Fruit fly (Drosophila melanogaster) whole organism, embryonic: ENCODE data around the gene Bicra.

Source experiments
- Abd-B ChIP-seq: fragments of 200-800 bp; sonication (Bioruptor generic); optimal IDR thresholded peaks from 2 replicates; lab custom pipeline; 2018; ENCODE audit warnings: missing biosample characterization, mild to moderate bottlenecking, missing genetic modification characterization, moderate library complexity
- Adf1 ChIP-seq: fragments of 200-800 bp; sonication (Bioruptor generic); IDR thresholded peaks from 2 replicates; pipeline ENCODE4 v1.3.6; 2022; ENCODE audit warnings: missing biosample characterization, missing genetic modification characterization
- Aef1 ChIP-seq: fragments of 200-800 bp; sonication (Bioruptor generic); IDR thresholded peaks from 3 replicates; pipeline ENCODE4 v1.3.6; 2022; ENCODE audit warnings: missing biosample characterization, missing genetic modification characterization
- CG10274 ChIP-seq: fragments of 200-800 bp; sonication (Bioruptor generic); optimal IDR thresholded peaks from 3 replicates; lab custom pipeline; 2017; ENCODE audit warnings: missing biosample characterization, mild to moderate bottlenecking, missing genetic modification characterization
- CG1647 ChIP-seq: fragments of 200-800 bp; sonication (Bioruptor generic); optimal IDR thresholded peaks from 3 replicates; lab custom pipeline; 2016; ENCODE audit warnings: missing biosample characterization, missing genetic modification characterization
- CG17361 ChIP-seq: fragments of 200-800 bp; sonication (Bioruptor generic); IDR thresholded peaks from 3 replicates; pipeline ENCODE4 v1.3.6; 2022; ENCODE audit warnings: missing biosample characterization, missing genetic modification characterization
- CG17829 ChIP-seq: fragments of 200-800 bp; optimal IDR thresholded peaks from 2 replicates; lab custom pipeline; 2019; ENCODE audit warnings: missing biosample characterization, mild to moderate bottlenecking, missing genetic modification characterization, moderate library complexity
- CG17912 ChIP-seq: fragments of 200-800 bp; sonication (Bioruptor generic); optimal IDR thresholded peaks from 2 replicates; lab custom pipeline; 2018; ENCODE audit warnings: missing biosample characterization, mild to moderate bottlenecking, missing genetic modification characterization
- CG18476 ChIP-seq: fragments of 200-800 bp; sonication (Bioruptor generic); optimal IDR thresholded peaks from 2 replicates; lab custom pipeline; 2016; ENCODE audit warnings: missing biosample characterization, mild to moderate bottlenecking, missing genetic modification characterization
- CG34224 ChIP-seq: fragments of 200-800 bp; sonication (Bioruptor generic); IDR thresholded peaks from 3 replicates; pipeline ENCODE4 v1.3.6; 2022; ENCODE audit warnings: missing biosample characterization, missing genetic modification characterization; ENCODE audit not compliant: partially characterized antibody
- CG6683 ChIP-seq: fragments of 200-800 bp; sonication (Bioruptor generic); optimal IDR thresholded peaks from 2 replicates; lab custom pipeline; 2017; ENCODE audit warnings: missing biosample characterization, mild to moderate bottlenecking, missing genetic modification characterization, missing genetic modification reagents
- CG6689 ChIP-seq: fragments of 200-800 bp; sonication (Bioruptor generic); IDR thresholded peaks from 2 replicates; pipeline ENCODE4 v1.3.6; 2022; ENCODE audit warnings: missing biosample characterization, missing genetic modification characterization
- CG6813 ChIP-seq: fragments of 200-800 bp; sonication (Bioruptor generic); optimal IDR thresholded peaks from 2 replicates; lab custom pipeline; 2017; ENCODE audit warnings: missing biosample characterization, missing genetic modification characterization, mild to moderate bottlenecking, moderate library complexity, missing genetic modification reagents
- CG8089 ChIP-seq: fragments of 200-800 bp; sonication (Bioruptor generic); optimal IDR thresholded peaks from 3 replicates; lab custom pipeline; 2016; ENCODE audit warnings: missing biosample characterization, missing genetic modification characterization
- CG9797 ChIP-seq: fragments of 200-800 bp; sonication (Bioruptor generic); optimal IDR thresholded peaks from 3 replicates; lab custom pipeline; 2018; ENCODE audit warnings: missing biosample characterization, mild to moderate bottlenecking, missing genetic modification characterization
- CG9876 ChIP-seq: fragments of 200-800 bp; sonication (Bioruptor generic); optimal IDR thresholded peaks from 2 replicates; lab custom pipeline; 2016; ENCODE audit warnings: missing biosample characterization, missing genetic modification characterization
- CTCF ChIP-seq: fragments of 200-800 bp; sonication (Bioruptor generic); optimal IDR thresholded peaks from 2 replicates; lab custom pipeline; 2017; ENCODE audit warnings: missing biosample characterization, mild to moderate bottlenecking, missing genetic modification characterization, moderate library complexity
- E2f1 ChIP-seq: fragments of 200-800 bp; sonication (Bioruptor generic); IDR thresholded peaks from 2 replicates; pipeline ENCODE4 v1.3.6; 2022; ENCODE audit warnings: missing biosample characterization, missing genetic modification characterization
- H15 ChIP-seq: fragments of 200-800 bp; sonication (Bioruptor generic); IDR thresholded peaks from 3 replicates; pipeline ENCODE4 v1.3.6; 2022; ENCODE audit warnings: missing biosample characterization, missing genetic modification characterization
- HLH4C ChIP-seq: fragments of 200-800 bp; sonication (Bioruptor generic); IDR thresholded peaks from 3 replicates; pipeline ENCODE4 v1.3.6; 2022; ENCODE audit warnings: missing biosample characterization, missing genetic modification characterization; ENCODE audit not compliant: partially characterized antibody
- Jarid2 ChIP-seq: fragments of 200-800 bp; sonication (Bioruptor generic); optimal IDR thresholded peaks from 3 replicates; lab custom pipeline; 2017; ENCODE audit warnings: mild to moderate bottlenecking, missing biosample characterization, missing genetic modification reagents, missing genetic modification characterization
- Meics ChIP-seq: fragments of 200-800 bp; sonication (Bioruptor generic); optimal IDR thresholded peaks from 2 replicates; lab custom pipeline; 2017; ENCODE audit warnings: missing biosample characterization, mild to moderate bottlenecking, missing genetic modification characterization
- NC2β ChIP-seq: fragments of 200-800 bp; sonication (Bioruptor generic); optimal IDR thresholded peaks from 2 replicates; lab custom pipeline; 2016; ENCODE audit warnings: missing biosample characterization, missing genetic modification characterization
- NK7.1 ChIP-seq: fragments of 200-800 bp; sonication (Bioruptor generic); optimal IDR thresholded peaks from 3 replicates; lab custom pipeline; 2016; ENCODE audit warnings: missing biosample characterization, missing genetic modification characterization
- Oaz ChIP-seq: fragments of 200-800 bp; sonication (Bioruptor generic); IDR thresholded peaks from 2 replicates; pipeline ENCODE4 v1.3.6; 2022; ENCODE audit warnings: missing biosample characterization, missing genetic modification characterization
- PHDP ChIP-seq: fragments of 200-800 bp; sonication (Bioruptor generic); optimal IDR thresholded peaks from 3 replicates; lab custom pipeline; 2018; ENCODE audit warnings: missing biosample characterization, mild to moderate bottlenecking, missing genetic modification characterization, moderate library complexity
- Scr ChIP-seq: fragments of 200-800 bp; sonication (Bioruptor generic); IDR thresholded peaks from 2 replicates; pipeline ENCODE4 v1.3.6; 2022; ENCODE audit warnings: missing biosample characterization, missing genetic modification characterization; ENCODE audit not compliant: partially characterized antibody
- Six4 ChIP-seq: fragments of 200-800 bp; sonication (Bioruptor generic); optimal IDR thresholded peaks from 2 replicates; lab custom pipeline; 2016; ENCODE audit warnings: missing biosample characterization, missing genetic modification characterization
- Sry-δ ChIP-seq: fragments of 200-800 bp; sonication (Bioruptor generic); optimal IDR thresholded peaks from 2 replicates; lab custom pipeline; 2016; ENCODE audit warnings: missing biosample characterization, missing genetic modification characterization
- Usf ChIP-seq: fragments of 200-800 bp; sonication (Bioruptor generic); optimal IDR thresholded peaks from 2 replicates; lab custom pipeline; 2017; ENCODE audit warnings: missing genotype, missing biosample characterization, missing genetic modification characterization
- cato ChIP-seq: fragments of 200-800 bp; sonication (Bioruptor generic); optimal IDR thresholded peaks from 2 replicates; lab custom pipeline; 2016; ENCODE audit warnings: missing biosample characterization, missing genetic modification characterization, borderline replicate concordance
- dysf ChIP-seq: fragments of 200-800 bp; sonication (Bioruptor generic); IDR thresholded peaks from 3 replicates; pipeline ENCODE4 v1.3.6; 2022; ENCODE audit warnings: missing biosample characterization, missing genetic modification characterization
- en ChIP-seq: fragments of 200-800 bp; sonication (Bioruptor generic); optimal IDR thresholded peaks from 2 replicates; lab custom pipeline; 2016; ENCODE audit warnings: missing biosample characterization, missing genetic modification characterization
- esg ChIP-seq: fragments of 200-800 bp; sonication (Bioruptor generic); conservative IDR thresholded peaks from 2 replicates; pipeline ENCODE4 v1.3.6; 2022; ENCODE audit warnings: missing biosample characterization, missing genetic modification characterization
- gcm ChIP-seq: fragments of 200-800 bp; sonication (Bioruptor generic); optimal IDR thresholded peaks from 2 replicates; lab custom pipeline; 2019; ENCODE audit warnings: missing biosample characterization, mild to moderate bottlenecking, missing genetic modification characterization, moderate library complexity
- grn ChIP-seq: fragments of 200-800 bp; sonication (Bioruptor generic); optimal IDR thresholded peaks from 3 replicates; lab custom pipeline; 2017; ENCODE audit warnings: missing biosample characterization, missing genetic modification characterization
- gt ChIP-seq: fragments of 200-800 bp; sonication (Bioruptor generic); IDR thresholded peaks from 2 replicates; pipeline ENCODE4 v1.3.6; 2022; ENCODE audit warnings: missing biosample characterization, missing genetic modification characterization
- jing ChIP-seq: fragments of 200-800 bp; sonication (Bioruptor generic); optimal IDR thresholded peaks from 2 replicates; lab custom pipeline; 2018; ENCODE audit warnings: missing biosample characterization, mild to moderate bottlenecking, missing genetic modification characterization
- jumu ChIP-seq: fragments of 200-800 bp; sonication (Bioruptor generic); optimal IDR thresholded peaks from 3 replicates; lab custom pipeline; 2016; ENCODE audit warnings: missing biosample characterization, missing genetic modification characterization
- lilli ChIP-seq: fragments of 200-800 bp; sonication (Bioruptor generic); optimal IDR thresholded peaks from 3 replicates; lab custom pipeline; 2016; ENCODE audit warnings: missing biosample characterization, missing genetic modification characterization
- lov ChIP-seq, 2 experiments: fragments of 200-800 bp in 1 of 2; fragments of >200 bp in 1 of 2; sonication (Bioruptor generic) in 1 of 2; IDR thresholded peaks in 1 of 2; optimal IDR thresholded peaks in 1 of 2; 2 replicates in 1 of 2; 3 replicates in 1 of 2; pipeline versions ENCODE4 v1.3.6 to Lab custom; 2017 to 2022; ENCODE audit warnings: missing biosample characterization in 1 of 2, missing genetic modification characterization in 1 of 2
- mirr ChIP-seq: fragments of 200-800 bp; sonication (Bioruptor generic); optimal IDR thresholded peaks from 3 replicates; lab custom pipeline; 2018; ENCODE audit warnings: missing biosample characterization, mild to moderate bottlenecking, missing genetic modification characterization
- nerfin-1 ChIP-seq: fragments of 200-800 bp; sonication (Bioruptor generic); optimal IDR thresholded peaks from 3 replicates; lab custom pipeline; 2019; ENCODE audit warnings: missing biosample characterization, mild to moderate bottlenecking, missing genetic modification characterization, moderate library complexity
- peb ChIP-seq: fragments of 200-800 bp; sonication (Bioruptor generic); IDR thresholded peaks from 2 replicates; pipeline ENCODE4 v1.3.6; 2022; ENCODE audit warnings: missing biosample characterization, missing genetic modification characterization
- phol ChIP-seq: fragments of 200-800 bp; sonication (Bioruptor generic); optimal IDR thresholded peaks from 3 replicates; lab custom pipeline; 2018; ENCODE audit warnings: missing biosample characterization, mild to moderate bottlenecking, missing genetic modification characterization, moderate library complexity
- ranshi ChIP-seq: fragments of 200-800 bp; sonication (Bioruptor generic); IDR thresholded peaks from 2 replicates; pipeline ENCODE4 v1.3.6; 2022; ENCODE audit warnings: missing biosample characterization, missing genetic modification characterization
- shn ChIP-seq: fragments of 200-800 bp; sonication (Bioruptor generic); optimal IDR thresholded peaks from 3 replicates; lab custom pipeline; 2016; ENCODE audit warnings: missing biosample characterization, missing genetic modification characterization
- sisA ChIP-seq: fragments of 200-800 bp; sonication (Bioruptor generic); IDR thresholded peaks from 2 replicates; pipeline ENCODE4 v1.3.6; 2022; ENCODE audit warnings: missing biosample characterization, missing genetic modification characterization
- sug ChIP-seq: fragments of 200-800 bp; optimal IDR thresholded peaks from 2 replicates; lab custom pipeline; 2019; ENCODE audit warnings: missing biosample characterization, mild to moderate bottlenecking, missing genetic modification characterization, moderate library complexity
- vfl ChIP-seq: fragments of 200-800 bp; sonication (Bioruptor generic); optimal IDR thresholded peaks from 2 replicates; lab custom pipeline; 2016; ENCODE audit warnings: missing biosample characterization, missing genetic modification characterization

Gene Bicra

DNA sequence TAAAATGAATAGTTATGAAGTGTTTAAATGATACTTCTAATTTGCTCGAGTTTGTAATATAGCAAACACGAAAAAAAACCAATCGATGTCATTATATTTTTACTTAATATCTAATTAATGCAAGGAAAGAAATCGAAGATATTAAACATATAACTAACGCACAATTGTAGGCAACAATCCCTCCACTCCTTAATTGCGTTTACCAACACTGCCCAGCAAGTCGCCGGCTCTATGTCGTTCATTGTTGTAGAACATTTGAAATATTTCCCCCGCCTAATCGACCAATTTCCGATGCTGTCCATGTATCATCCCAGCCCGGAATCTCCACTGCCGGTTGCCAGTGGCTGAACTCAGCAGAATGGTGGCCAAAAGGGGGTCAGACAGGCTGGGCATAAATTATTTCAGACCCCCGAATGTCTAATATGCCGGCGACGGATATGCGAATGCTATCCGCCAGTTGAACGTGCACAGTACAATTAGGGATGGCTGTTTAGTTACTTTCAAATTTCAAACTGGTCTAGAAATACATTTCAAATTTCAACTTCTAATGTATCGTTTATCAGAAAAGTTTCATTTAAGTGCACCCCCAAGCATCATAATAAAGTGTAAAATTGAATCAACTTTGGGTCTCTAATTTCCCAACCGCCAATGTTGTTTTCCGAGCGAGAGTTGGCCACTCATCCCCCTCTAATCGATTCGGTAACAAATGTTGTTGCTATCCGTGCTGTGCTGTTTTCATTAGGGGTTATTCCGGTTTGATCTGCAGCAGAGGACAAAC is 5.8 kb downstream of the Bicra start (continued):
- TF ChIP-seq CTCF (GFP tag; lab: Kevin White, UChicago), result no peak
- TF ChIP-seq Usf (GFP tag; lab: Kevin White, UChicago), result no peak
- TF ChIP-seq esg (GFP tag; lab: Robert Waterston, UW), result peak; percentile 40
- TF ChIP-seq gt (GFP tag; lab: Robert Waterston, UW), result no peak
- TF ChIP-seq Scr (GFP tag; lab: Robert Waterston, UW), result no peak; the same call in 1 of the 2 replicates
- TF ChIP-seq CG34224 (GFP tag; lab: Robert Waterston, UW), result no peak
- TF ChIP-seq Sry-δ (GFP tag; lab: Kevin White, UChicago), result peak; percentile 1
- TF ChIP-seq PHDP (tag; lab: Kevin White, UChicago), result peak; percentile 39
- TF ChIP-seq CG17912 (GFP tag; lab: Kevin White, UChicago), result no peak
- no peak for TF ChIP-seq CG9797 (GFP tag; lab: Kevin White, UChicago)
- TF ChIP-seq CG8089 (GFP tag; lab: Kevin White, UChicago), result no peak
- no peak for TF ChIP-seq Jarid2 (GFP tag; lab: Kevin White, UChicago)
- TF ChIP-seq dysf (GFP tag; lab: Robert Waterston, UW), result peak; percentile 57
- no peak for TF ChIP-seq sug
- no peak for TF ChIP-seq CG18476
- no peak for TF ChIP-seq CG6683
- TF ChIP-seq phol, result peak; percentile 39
- TF ChIP-seq jumu (GFP tag; lab: Kevin White, UChicago), result no peak
- no peak for TF ChIP-seq peb (GFP tag; lab: Robert Waterston, UW)
- TF ChIP-seq E2f1 (GFP tag; lab: Robert Waterston, UW), result 0 out of 2 replicates have a peak, but pooled peaks have one; percentile 17
- no peak for TF ChIP-seq en
- TF ChIP-seq Oaz, result no peak
- no peak for TF ChIP-seq cato (GFP tag; lab: Kevin White, UChicago)
- no peak for TF ChIP-seq mirr
- TF ChIP-seq gcm (GFP tag; lab: Kevin White, UChicago), result peak; percentile 18
- no peak for TF ChIP-seq jing (GFP tag; lab: Kevin White, UChicago)
- no peak for TF ChIP-seq grn (GFP tag; lab: Kevin White, UChicago)
- TF ChIP-seq CG1647 (GFP tag; lab: Kevin White, UChicago), result no peak
- TF ChIP-seq sisA, result 0 out of 2 replicates have a peak, but pooled peaks have one; percentile 26
- no peak for TF ChIP-seq Adf1
- peak; percentile 38 for TF ChIP-seq CG6813 (GFP tag; lab: Kevin White, UChicago)
- TF ChIP-seq lov (optimal IDR thresholded peaks at IDR 0.05; lab: Kevin White, UChicago), result no peak
- TF ChIP-seq lov (GFP tag; IDR thresholded peaks at IDR 0.05; lab: Robert Waterston, UW), result no peak
- TF ChIP-seq CG10274, result peak; percentile 3
- no peak for TF ChIP-seq HLH4C (GFP tag; lab: Robert Waterston, UW)
- peak; percentile 55 for TF ChIP-seq CG6689 (GFP tag; lab: Robert Waterston, UW)
- TF ChIP-seq NK7.1 (GFP tag; lab: Kevin White, UChicago), result no peak
- no peak for TF ChIP-seq NC2β
- TF ChIP-seq nerfin-1 (tag; lab: Kevin White, UChicago), result no peak
- no peak for TF ChIP-seq CG9876 (GFP tag; lab: Kevin White, UChicago)
- peak; percentile 46 for TF ChIP-seq Meics (GFP tag; lab: Kevin White, UChicago)
- no peak for TF ChIP-seq vfl (GFP tag; lab: Kevin White, UChicago)
- peak; percentile 28; the same call in 1 of the 3 replicates for TF ChIP-seq Aef1 (GFP tag; lab: Robert Waterston, UW)
- peak; percentile 32; the same call in 1 of the 3 replicates for TF ChIP-seq CG17361
- no peak for TF ChIP-seq Abd-B (GFP tag; lab: Kevin White, UChicago)
- peak; percentile 43 for TF ChIP-seq lilli (GFP tag; lab: Kevin White, UChicago)
- TF ChIP-seq H15, result no peak
- TF ChIP-seq CG17829 (tag; lab: Kevin White, UChicago), result peak; percentile 22
- TF ChIP-seq Six4 (GFP tag; lab: Kevin White, UChicago), result no peak
- TF ChIP-seq shn, result no peak
- TF ChIP-seq ranshi (GFP tag; lab: Robert Waterston, UW), result 0 out of 2 replicates have a peak, but pooled peaks have one; percentile 7
